Fruit fly (Drosophila melanogaster): ENCODE data around the gene CG13875.

Gene CG13875

dm6 chr3L:145998-146576 is 33.6 kb upstream of the CG13875 start, which contains the start of gene CG6845 (continued):
- no peak for TF ChIP-seq CG11504 (tag; optimal IDR thresholded peaks at IDR 0.05)
- TF ChIP-seq yki (optimal IDR thresholded peaks at IDR 0.05): no peak
- no peak for TF ChIP-seq CG10959 (GFP tag; IDR thresholded peaks at IDR 0.05)
- no peak for TF ChIP-seq tup (GFP tag; optimal IDR thresholded peaks at IDR 0.05)
- TF ChIP-seq CG6854 (GFP tag; optimal IDR thresholded peaks at IDR 0.05): no peak
- TF ChIP-seq eve (GFP tag; optimal IDR thresholded peaks at IDR 0.05): no peak
- TF ChIP-seq CG7963 (GFP tag; IDR thresholded peaks at IDR 0.05; ENCODE audit: partially characterized antibody): peak; percentile 85
- TF ChIP-seq bigmax (GFP tag; optimal IDR thresholded peaks at IDR 0.05): no peak
- TF ChIP-seq CG31365 (tag; optimal IDR thresholded peaks at IDR 0.05): no peak
- TF ChIP-seq hbn (GFP tag; IDR thresholded peaks at IDR 0.05; ENCODE audit: partially characterized antibody): peak; percentile 81
- TF ChIP-seq ssp (GFP tag; IDR thresholded peaks at IDR 0.05): no peak
- no peak for TF ChIP-seq pan (optimal IDR thresholded peaks at IDR 0.05)
- TF ChIP-seq pan (GFP tag; optimal IDR thresholded peaks at IDR 0.05 in 1 of 2, IDR thresholded peaks at IDR 0.05 in 1 of 2): no peak
- TF ChIP-seq CG10431 (GFP tag; optimal IDR thresholded peaks at IDR 0.05): no peak
- TF ChIP-seq CG8281 (tag; optimal IDR thresholded peaks at IDR 0.05): no peak
- TF ChIP-seq pnt (GFP tag; optimal IDR thresholded peaks at IDR 0.05): no peak
- TF ChIP-seq lilli (GFP tag; optimal IDR thresholded peaks at IDR 0.05): no peak
- TF ChIP-seq CG10321 (GFP tag; IDR thresholded peaks at IDR 0.05): no peak
- TF ChIP-seq CG10209 (GFP tag; optimal IDR thresholded peaks at IDR 0.05): no peak
- TF ChIP-seq chn (GFP tag; optimal IDR thresholded peaks at IDR 0.05): no peak
- TF ChIP-seq CG18476 (GFP tag; optimal IDR thresholded peaks at IDR 0.05): no peak
- no peak for TF ChIP-seq da (GFP tag; optimal IDR thresholded peaks at IDR 0.05)
- TF ChIP-seq CG11247 (GFP tag; IDR thresholded peaks at IDR 0.05): no peak
- no peak for TF ChIP-seq pita (GFP tag; optimal IDR thresholded peaks at IDR 0.05)
- TF ChIP-seq jing (GFP tag; optimal IDR thresholded peaks at IDR 0.05): no peak
- peak; percentile 73 for TF ChIP-seq vnd (GFP tag; IDR thresholded peaks at IDR 0.05; ENCODE audit: partially characterized antibody)
- TF ChIP-seq CG17612 (GFP tag; IDR thresholded peaks at IDR 0.05): no peak
- no peak for TF ChIP-seq Elba2 (GFP tag; optimal IDR thresholded peaks at IDR 0.05)
- TF ChIP-seq CG9727 (GFP tag; optimal IDR thresholded peaks at IDR 0.05): no peak
- no peak for TF ChIP-seq chm (GFP tag; IDR thresholded peaks at IDR 0.05)
- no peak for TF ChIP-seq org-1 (GFP tag; optimal IDR thresholded peaks at IDR 0.05)
- no peak for TF ChIP-seq CG10366 (GFP tag; IDR thresholded peaks at IDR 0.05)
- TF ChIP-seq Bteb2 (GFP tag; optimal IDR thresholded peaks at IDR 0.05): no peak
- peak; percentile 21 for TF ChIP-seq CG15601 (tag; optimal IDR thresholded peaks at IDR 0.05)
- no peak for TF ChIP-seq CG15073 (GFP tag; optimal IDR thresholded peaks at IDR 0.05)
- TF ChIP-seq D19B (GFP tag; optimal IDR thresholded peaks at IDR 0.05): no peak
- TF ChIP-seq sisA (GFP tag; IDR thresholded peaks at IDR 0.05): no peak
- no peak for TF ChIP-seq wdn (GFP tag; IDR thresholded peaks at IDR 0.05)
- TF ChIP-seq CG12219 (GFP tag; optimal IDR thresholded peaks at IDR 0.05): no peak
- TF ChIP-seq Stat92E (GFP tag; optimal IDR thresholded peaks at IDR 0.05): peak in 1 of 3 experiments; percentile 8
- no peak for TF ChIP-seq CG9215 (GFP tag; IDR thresholded peaks at IDR 0.05)
- TF ChIP-seq CG3847 (GFP tag; IDR thresholded peaks at IDR 0.05): peak; percentile 37; the same call in 1 of the 2 replicates
- TF ChIP-seq CG4404 (GFP tag; IDR thresholded peaks at IDR 0.05): no peak
- no peak for TF ChIP-seq kay (GFP tag; optimal IDR thresholded peaks at IDR 0.05)
- TF ChIP-seq CG13624 (GFP tag; optimal IDR thresholded peaks at IDR 0.05): no peak
- TF ChIP-seq dmrt99B (tag; optimal IDR thresholded peaks at IDR 0.05): no peak
- no peak for TF ChIP-seq lola (GFP tag; optimal IDR thresholded peaks at IDR 0.05)
- TF ChIP-seq CG18262 (tag; optimal IDR thresholded peaks at IDR 0.05): no peak
- TF ChIP-seq repo (GFP tag; optimal IDR thresholded peaks at IDR 0.05): no peak
- no peak for TF ChIP-seq Nf-YA (GFP tag; IDR thresholded peaks at IDR 0.05)
- TF ChIP-seq Oaz (GFP tag; IDR thresholded peaks at IDR 0.05): no peak
- no peak for TF ChIP-seq Dip3 (GFP tag; optimal IDR thresholded peaks at IDR 0.05)

Measured in whole organism, embryonic.